Worm (Caenorhabditis elegans) whole organism, L1 larva: ENCODE measurements around the gene srh-130.
A peak's percentile ranks its signal among the peaks of the same experiment; 100 is the strongest.

Experiments used
- C16A3.4 ChIP-seq: fragments of 150-350 bp; optimal IDR thresholded peaks from 2 replicates; lab custom pipeline; 2014; ENCODE audit warnings: missing biosample characterization, missing genetic modification characterization
- F16B12.6 ChIP-seq: fragments of 150-350 bp; optimal IDR thresholded peaks from 2 replicates; lab custom pipeline; 2014; ENCODE audit warnings: missing biosample characterization, missing genetic modification characterization
- aly-2 ChIP-seq: fragments of 150-350 bp; optimal IDR thresholded peaks from 2 replicates; lab custom pipeline; 2014; ENCODE audit warnings: missing biosample characterization, missing genetic modification characterization
- ama-1 ChIP-seq: fragments of 150-350 bp; optimal IDR thresholded peaks from 2 replicates; lab custom pipeline; 2014
- ceh-82 ChIP-seq, 3 experiments: fragments of 150-350 bp in 1 of 3; sonication (generic microtip) in 2 of 3; optimal IDR thresholded peaks; 2 replicates each; lab custom pipeline; 2014 to 2017; ENCODE audit warnings: missing biosample characterization in 3 of 3, missing genetic modification characterization in 3 of 3
- ceh-90 ChIP-seq: sonication (generic microtip); optimal IDR thresholded peaks from 2 replicates; lab custom pipeline; 2016; ENCODE audit warnings: missing genetic modification characterization, missing compliant biosample characterization
- efl-1 ChIP-seq, 4 experiments: fragments of 150-350 bp; optimal IDR thresholded peaks in 3 of 4; peaks in 1 of 4; 1 replicate in 1 of 4; 2 replicates in 3 of 4; lab custom pipeline; 2014; ENCODE audit warnings: missing biosample characterization in 2 of 4, missing genetic modification characterization in 2 of 4, missing genetic modification reagents in 2 of 4
- egl-13 ChIP-seq: sonication (generic microtip); optimal IDR thresholded peaks from 2 replicates; lab custom pipeline; 2016; ENCODE audit warnings: missing genotype, missing genetic modification reagents, missing genetic modification characterization, missing compliant biosample characterization
- elt-2 ChIP-seq: sonication (generic microtip); optimal IDR thresholded peaks from 2 replicates; lab custom pipeline; 2016; ENCODE audit warnings: missing genetic modification characterization, mild to moderate bottlenecking, inconsistent platforms, missing compliant biosample characterization, missing genetic modification reagents
- fkh-10 ChIP-seq: sonication (generic microtip); optimal IDR thresholded peaks from 2 replicates; lab custom pipeline; 2017; ENCODE audit warnings: missing biosample characterization, missing genetic modification reagents, missing genetic modification characterization
- fkh-4 ChIP-seq: sonication (generic microtip); optimal IDR thresholded peaks from 2 replicates; lab custom pipeline; 2016; ENCODE audit warnings: missing compliant biosample characterization, missing genetic modification characterization, borderline replicate concordance
- grh-1 ChIP-seq: fragments of 200-800 bp; sonication (Bioruptor generic); IDR thresholded peaks from 2 replicates; pipeline ENCODE4 v1.3.6; 2022; ENCODE audit warnings: missing genetic modification reagents, missing genetic modification characterization, missing compliant biosample characterization
- hlh-4 ChIP-seq: sonication (generic microtip); optimal IDR thresholded peaks from 2 replicates; lab custom pipeline; 2016; ENCODE audit warnings: mild to moderate bottlenecking, missing genetic modification characterization, missing compliant biosample characterization
- lin-35 ChIP-seq, 2 experiments: fragments of 150-350 bp; optimal IDR thresholded peaks; 2 replicates each; lab custom pipeline; 2014; ENCODE audit warnings: missing biosample characterization in 2 of 2, missing genetic modification characterization in 2 of 2, missing genetic modification reagents in 2 of 2
- lsy-2 ChIP-seq, 2 experiments: fragments of 150-350 bp; optimal IDR thresholded peaks; 2 replicates each; lab custom pipeline; 2014; ENCODE audit warnings: missing biosample characterization in 2 of 2, missing genetic modification characterization in 2 of 2
- mdl-1 ChIP-seq, 2 experiments: fragments of 150-350 bp; optimal IDR thresholded peaks; 2 replicates each; lab custom pipeline; 2014 to 2017; ENCODE audit warnings: missing biosample characterization in 2 of 2, missing genetic modification characterization in 2 of 2, inconsistent platforms in 1 of 2
- nhr-12 ChIP-seq: sonication (generic microtip); optimal IDR thresholded peaks from 2 replicates; lab custom pipeline; 2017; ENCODE audit warnings: missing biosample characterization, missing genetic modification characterization
- nhr-19 ChIP-seq: fragments of 200-800 bp; sonication (Bioruptor generic); conservative IDR thresholded peaks from 2 replicates; pipeline ENCODE4 v1.3.6; 2022; ENCODE audit warnings: missing genetic modification characterization, missing compliant biosample characterization
- nhr-237 ChIP-seq: fragments of 150-350 bp; optimal IDR thresholded peaks from 2 replicates; lab custom pipeline; 2014; ENCODE audit warnings: missing biosample characterization, missing genetic modification characterization
- nhr-28 ChIP-seq: fragments of 150-350 bp; optimal IDR thresholded peaks from 2 replicates; lab custom pipeline; 2014; ENCODE audit warnings: missing biosample characterization, missing genetic modification characterization
- nhr-76 ChIP-seq: sonication (generic microtip); optimal IDR thresholded peaks from 2 replicates; lab custom pipeline; 2017; ENCODE audit warnings: missing biosample characterization, missing genetic modification characterization
- nhr-77 ChIP-seq: fragments of 150-350 bp; optimal IDR thresholded peaks from 2 replicates; lab custom pipeline; 2014; ENCODE audit warnings: missing biosample characterization, missing genetic modification characterization
- nhr-85 ChIP-seq: sonication (generic microtip); peaks from one replicate; lab custom pipeline; 2016; ENCODE audit warnings: missing genetic modification characterization, inconsistent platforms, missing compliant biosample characterization
- pqm-1 ChIP-seq: sonication (generic microtip); optimal IDR thresholded peaks from 3 replicates; lab custom pipeline; 2017; ENCODE audit warnings: missing biosample characterization, missing genetic modification characterization
- skn-1 ChIP-seq: fragments of 150-350 bp; optimal IDR thresholded peaks from 2 replicates; lab custom pipeline; 2014; ENCODE audit warnings: missing biosample characterization, missing genetic modification characterization
- sptf-1 ChIP-seq: fragments of 150-350 bp; optimal IDR thresholded peaks from 2 replicates; lab custom pipeline; 2014; ENCODE audit warnings: missing biosample characterization, missing genetic modification characterization
- sup-37 ChIP-seq: fragments of 200-800 bp; sonication (Bioruptor generic); optimal IDR thresholded peaks from 2 replicates; lab custom pipeline; 2018; ENCODE audit warnings: mild to moderate bottlenecking, missing genetic modification characterization, missing compliant biosample characterization
- swsn-7 ChIP-seq: sonication (generic microtip); optimal IDR thresholded peaks from 2 replicates; lab custom pipeline; 2016; ENCODE audit warnings: missing genetic modification characterization, missing compliant biosample characterization
- unc-86 ChIP-seq: sonication (generic microtip); optimal IDR thresholded peaks from 2 replicates; lab custom pipeline; 2016; ENCODE audit warnings: missing genetic modification characterization, missing compliant biosample characterization
- unc-98 ChIP-seq: fragments of 200-800 bp; sonication (Bioruptor generic); IDR thresholded peaks from 2 replicates; pipeline ENCODE4 v1.3.6; 2022; ENCODE audit warnings: missing genetic modification characterization, missing compliant biosample characterization
- vab-15 ChIP-seq: sonication (generic microtip); optimal IDR thresholded peaks from 2 replicates; lab custom pipeline; 2017; ENCODE audit warnings: missing genotype, mild to moderate bottlenecking, missing genetic modification characterization, missing compliant biosample characterization
- xbp-1 ChIP-seq: sonication (generic microtip); optimal IDR thresholded peaks from 2 replicates; lab custom pipeline; 2016; ENCODE audit warnings: missing genetic modification characterization, missing compliant biosample characterization
- zag-1 ChIP-seq: fragments of 150-350 bp; optimal IDR thresholded peaks from 2 replicates; lab custom pipeline; 2014; ENCODE audit warnings: missing biosample characterization, missing genetic modification characterization
- zip-4 ChIP-seq: fragments of 200-800 bp; sonication (Bioruptor generic); optimal IDR thresholded peaks from 2 replicates; lab custom pipeline; 2018; ENCODE audit warnings: mild to moderate bottlenecking, missing genetic modification characterization, moderate library complexity, missing compliant biosample characterization
- ztf-11 ChIP-seq, 2 experiments: sonication (generic microtip); optimal IDR thresholded peaks; 2 replicates each; lab custom pipeline; 2016 to 2017; ENCODE audit warnings: missing genetic modification characterization in 2 of 2, missing biosample characterization in 1 of 2, missing compliant biosample characterization in 1 of 2
- ztf-4 ChIP-seq: fragments of 150-350 bp; optimal IDR thresholded peaks from 2 replicates; lab custom pipeline; 2014; ENCODE audit warnings: missing biosample characterization, missing genetic modification characterization

Gene srh-130

ce11 chrV:5161792-5162191 lies 10.8 kb downstream of the srh-130 start, which contains the start of gene abu-6:
abu-6 (minus strand) TSS chrV:5161892.
- TF ChIP-seq zip-4 = no peak
- TF ChIP-seq xbp-1 (tag; lab: Kevin White, UChicago) = no peak
- no peak for TF ChIP-seq fkh-10 (GFP tag; lab: Kevin White, UChicago)
- no peak for TF ChIP-seq mdl-1 (tag; optimal IDR thresholded peaks at IDR 0.05; lab: Kevin White, UChicago)
- no peak for TF ChIP-seq nhr-28 (tag; lab: Kevin White, UChicago)
- TF ChIP-seq lsy-2 (tag; optimal IDR thresholded peaks at IDR 0.05; lab: Kevin White, UChicago) = no peak
- TF ChIP-seq ztf-11 (tag; optimal IDR thresholded peaks at IDR 0.05; lab: Kevin White, UChicago) = no peak

ce11 chrV:5164682-5165081 lies 13.7 kb downstream of the srh-130 start, which contains the start of gene abu-7:
abu-7 (minus strand) TSS chrV:5164782.
- no peak for TF ChIP-seq unc-98 (GFP tag; lab: Robert Waterston, UW)
- TF ChIP-seq fkh-10 (GFP tag; lab: Kevin White, UChicago) = no peak
- TF ChIP-seq nhr-28 (tag; lab: Kevin White, UChicago) = no peak
- no peak for TF ChIP-seq mdl-1 (tag; optimal IDR thresholded peaks at IDR 0.05; lab: Kevin White, UChicago)
- TF ChIP-seq, all 84 proteins: peak for 0

ce11 chrV:5165426-5165825 lies 14.4 kb downstream of the srh-130 start, which contains the start of gene srw-140:
srw-140 (plus strand) TSS chrV:5165726.
- TF ChIP-seq sup-37 = no peak
- TF ChIP-seq mdl-1 (tag; optimal IDR thresholded peaks at IDR 0.05; lab: Kevin White, UChicago) = no peak
- no peak for TF ChIP-seq efl-1 (optimal IDR thresholded peaks at IDR 0.05; lab: Kevin White, UChicago)
- TF ChIP-seq efl-1 (GFP tag; optimal IDR thresholded peaks at IDR 0.05 in 1 of 2; lab: Kevin White, UChicago) = peak in 1 of 2 experiments; percentile 70
- no peak for TF ChIP-seq fkh-4 (tag; lab: Kevin White, UChicago)
- TF ChIP-seq, all 84 proteins: peak for 1

ce11 chrV:5169586-5169985 lies 18.6 kb downstream of the srh-130 start, which contains the start of gene srt-64:
srt-64 (minus strand) TSS chrV:5169686.
- no peak for TF ChIP-seq unc-86 (tag; lab: Kevin White, UChicago)
- no peak for TF ChIP-seq nhr-19 (GFP tag; lab: Robert Waterston, UW)
- TF ChIP-seq nhr-12 (tag; lab: Kevin White, UChicago) = no peak
- TF ChIP-seq hlh-4 (tag; lab: Kevin White, UChicago) = no peak
- no peak for TF ChIP-seq egl-13 (tag; lab: Kevin White, UChicago)
- no peak for TF ChIP-seq sup-37
- TF ChIP-seq nhr-28 (tag; lab: Kevin White, UChicago) = no peak
- TF ChIP-seq skn-1 (tag; lab: Kevin White, UChicago) = no peak
- no peak for TF ChIP-seq sptf-1
- TF ChIP-seq nhr-77 (tag; lab: Kevin White, UChicago) = no peak
- no peak for TF ChIP-seq vab-15 (tag; lab: Kevin White, UChicago)

ce11 chrV:5172833-5173232 lies 21.9 kb downstream of the srh-130 start, which contains the start of gene srt-65:
srt-65 (minus strand) TSS chrV:5172933.
- TF ChIP-seq nhr-19 (GFP tag; lab: Robert Waterston, UW) = no peak
- TF ChIP-seq ceh-90 (tag; lab: Kevin White, UChicago) = no peak
- no peak for TF ChIP-seq unc-98 (GFP tag; lab: Robert Waterston, UW)

ce11 chrV:5177209-5177608 lies 26.2 kb downstream of the srh-130 start, which contains the start of gene ugt-51:
ugt-51 (minus strand) TSS chrV:5177309.
- TF ChIP-seq ztf-4 (no peak), efl-1 (optimal IDR thresholded peaks at IDR 0.05; lab: Kevin White, UChicago) (no peak), efl-1 (GFP tag; optimal IDR thresholded peaks at IDR 0.05 in 1 of 2; lab: Kevin White, UChicago) (peak in 1 of 2 experiments; percentile 49)

- TF ChIP-seq swsn-7 = no peak
- peak; percentile 6 for TF ChIP-seq elt-2 (tag; lab: Kevin White, UChicago)
- no peak for TF ChIP-seq ztf-4
- TF ChIP-seq nhr-85 (tag; lab: Kevin White, UChicago) = no peak
- TF ChIP-seq, all 84 proteins: peak for 1
These were observed 27.1 kb downstream of the srh-130 start for ce11 chrV:5178051-5178450.

- TF ChIP-seq nhr-76 (tag; lab: Kevin White, UChicago) (no peak), ztf-4 (no peak), ceh-82 (tag; optimal IDR thresholded peaks at IDR 0.05; lab: Kevin White, UChicago) (no peak), zag-1 (tag; lab: Kevin White, UChicago) (no peak), F16B12.6 (tag; lab: Kevin White, UChicago) (no peak), C16A3.4 (tag; lab: Kevin White, UChicago) (no peak), efl-1 (optimal IDR thresholded peaks at IDR 0.05; lab: Kevin White, UChicago) (no peak), efl-1 (GFP tag; optimal IDR thresholded peaks at IDR 0.05 in 1 of 2; lab: Kevin White, UChicago) (no peak), pqm-1 (tag; lab: Kevin White, UChicago) (no peak), nhr-237 (tag; lab: Kevin White, UChicago) (no peak), lin-35 (GFP tag; optimal IDR thresholded peaks at IDR 0.05; lab: Kevin White, UChicago) (no peak), aly-2 (tag; lab: Kevin White, UChicago) (no peak), skn-1 (tag; lab: Kevin White, UChicago) (no peak), ama-1 (lab: Kevin White, UChicago) (no peak), grh-1 (GFP tag; lab: Robert Waterston, UW) (no peak), swsn-7 (no peak)
These were observed 30.6 kb downstream of the srh-130 start, which contains the start of gene C03A7.2 for ce11 chrV:5181612-5182011. C03A7.2 (plus strand) TSS chrV:5181912.
